Fruit fly (Drosophila melanogaster): ENCODE results near the gene CG33306.

The CG33306 gene

dm6 chr2L:13847625-13848024, 4.1 kb upstream of the CG33306 start, which contains the start of gene CG7953:
Gene CG7953, plus strand, starts transcription at chr2L:13847925.
- TF ChIP-seq br (GFP tag; optimal IDR thresholded peaks at IDR 0.05): no peak
- no peak for TF ChIP-seq usp (GFP tag; optimal IDR thresholded peaks at IDR 0.05)
- no peak for TF ChIP-seq Abd-B (GFP tag; optimal IDR thresholded peaks at IDR 0.05)
- no peak for TF ChIP-seq Hr83 (GFP tag; optimal IDR thresholded peaks at IDR 0.05; ENCODE audit: poor library complexity, severe bottlenecking)
- no peak for TF ChIP-seq dmrt93B (GFP tag; optimal IDR thresholded peaks at IDR 0.05)
- no peak for TF ChIP-seq Rel (GFP tag; optimal IDR thresholded peaks at IDR 0.05)
- peak; percentile 70 for TF ChIP-seq Rel (tag; optimal IDR thresholded peaks at IDR 0.05)
- no peak for TF ChIP-seq foxo (GFP tag; optimal IDR thresholded peaks at IDR 0.05)
- no peak for TF ChIP-seq N (GFP tag; optimal IDR thresholded peaks at IDR 0.05)
- TF ChIP-seq dsf (GFP tag; optimal IDR thresholded peaks at IDR 0.05; ENCODE audit: borderline replicate concordance): no peak
- no peak for TF ChIP-seq fru (GFP tag; optimal IDR thresholded peaks at IDR 0.05)
- no peak for TF ChIP-seq Sp1 (GFP tag; optimal IDR thresholded peaks at IDR 0.05)
- TF ChIP-seq Vsx2 (GFP tag; optimal IDR thresholded peaks at IDR 0.05; ENCODE audit: partially characterized antibody): peak; percentile 3
- TF ChIP-seq Jra (GFP tag; optimal IDR thresholded peaks at IDR 0.05): no peak
- TF ChIP-seq dl (GFP tag; optimal IDR thresholded peaks at IDR 0.05; ENCODE audit: insufficient read depth in 1 of 2, partially characterized antibody in 2 of 2): no peak
- TF ChIP-seq GATAd (GFP tag; optimal IDR thresholded peaks at IDR 0.05): no peak

- TF ChIP-seq HLH106 (tag; optimal IDR thresholded peaks at IDR 0.05) (no peak), Myc (optimal IDR thresholded peaks at IDR 0.05) (no peak), jim (GFP tag; optimal IDR thresholded peaks at IDR 0.05) (no peak), h (GFP tag; optimal IDR thresholded peaks at IDR 0.05) (peak; percentile 27)
Observed at dm6 chr2L:13846239-13846802, 2.8 kb upstream of the CG33306 start, which contains the start of gene CG7916. Gene CG7916, plus strand, starts transcription at chr2L:13846752.

- TF ChIP-seq Vsx2 (GFP tag; optimal IDR thresholded peaks at IDR 0.05; ENCODE audit: partially characterized antibody) (peak; percentile 42), br (GFP tag; optimal IDR thresholded peaks at IDR 0.05) (peak; percentile 51), CG32264 (GFP tag; optimal IDR thresholded peaks at IDR 0.05) (no peak), jim (GFP tag; optimal IDR thresholded peaks at IDR 0.05) (peak; percentile 36), Dfd (GFP tag; optimal IDR thresholded peaks at IDR 0.05) (no peak), Hr83 (GFP tag; optimal IDR thresholded peaks at IDR 0.05; ENCODE audit: poor library complexity, severe bottlenecking) (peak; percentile 71), h (GFP tag; optimal IDR thresholded peaks at IDR 0.05) (peak; percentile 67), usp (GFP tag; optimal IDR thresholded peaks at IDR 0.05) (no peak), sv (GFP tag; optimal IDR thresholded peaks at IDR 0.05) (no peak), Sp1 (GFP tag; optimal IDR thresholded peaks at IDR 0.05) (no peak), CG9705 (GFP tag; optimal IDR thresholded peaks at IDR 0.05) (no peak), GATAd (GFP tag; optimal IDR thresholded peaks at IDR 0.05) (no peak), foxo (GFP tag; optimal IDR thresholded peaks at IDR 0.05) (peak in 1 of 2 experiments; percentile 5), dl (GFP tag; optimal IDR thresholded peaks at IDR 0.05; ENCODE audit: insufficient read depth in 1 of 2, partially characterized antibody in 2 of 2) (no peak), psq (GFP tag; optimal IDR thresholded peaks at IDR 0.05) (no peak), OdsH (GFP tag; optimal IDR thresholded peaks at IDR 0.05) (peak; percentile 15), brk (GFP tag; optimal IDR thresholded peaks at IDR 0.05) (no peak), CrebA (GFP tag; optimal IDR thresholded peaks at IDR 0.05; ENCODE audit: borderline replicate concordance) (peak; percentile 57), pan (optimal IDR thresholded peaks at IDR 0.05) (no peak), Myc (optimal IDR thresholded peaks at IDR 0.05) (no peak), tai (GFP tag; optimal IDR thresholded peaks at IDR 0.05) (no peak), sage (GFP tag; optimal IDR thresholded peaks at IDR 0.05) (no peak), Hr78 (GFP tag; optimal IDR thresholded peaks at IDR 0.05) (no peak), fru (GFP tag; optimal IDR thresholded peaks at IDR 0.05) (no peak), HLH106 (tag; optimal IDR thresholded peaks at IDR 0.05) (no peak), Hnf4 (GFP tag; optimal IDR thresholded peaks at IDR 0.05) (peak; percentile 58), N (GFP tag; optimal IDR thresholded peaks at IDR 0.05) (no peak), Abd-B (GFP tag; optimal IDR thresholded peaks at IDR 0.05) (no peak), lola (GFP tag; optimal IDR thresholded peaks at IDR 0.05) (no peak), Dif (GFP tag; optimal IDR thresholded peaks at IDR 0.05; ENCODE audit: partially characterized antibody) (no peak), Rel (GFP tag; optimal IDR thresholded peaks at IDR 0.05) (no peak), Rel (tag; optimal IDR thresholded peaks at IDR 0.05) (peak; percentile 23), dmrt93B (GFP tag; optimal IDR thresholded peaks at IDR 0.05) (no peak), ey (GFP tag; optimal IDR thresholded peaks at IDR 0.05) (no peak), rgr (GFP tag; optimal IDR thresholded peaks at IDR 0.05) (peak; percentile 7), Mio (GFP tag; optimal IDR thresholded peaks at IDR 0.05) (no peak), dsf (GFP tag; optimal IDR thresholded peaks at IDR 0.05; ENCODE audit: borderline replicate concordance) (no peak), Jra (GFP tag; optimal IDR thresholded peaks at IDR 0.05) (peak; percentile 61), woc (GFP tag; optimal IDR thresholded peaks at IDR 0.05) (no peak)
Observed at dm6 chr2L:13845178-13845577, 1.6 kb upstream of the CG33306 start, which contains the start of gene CG8997. Gene CG8997, minus strand, starts transcription at chr2L:13845325.

Data from whole organism, wandering third instar larva.